Fruit fly (Drosophila melanogaster) whole organism, embryonic: ENCODE measurements around the gene Tnpo-SR.

ENCODE experiments used
- CG10543 ChIP-seq: fragments of 200-800 bp; sonication (Bioruptor generic); optimal IDR thresholded peaks from 3 replicates; lab custom pipeline; 2017; ENCODE audit warnings: missing biosample characterization, mild to moderate bottlenecking, missing genetic modification characterization, moderate library complexity
- CG12155 ChIP-seq: fragments of 200-800 bp; sonication (Bioruptor generic); optimal IDR thresholded peaks from 3 replicates; lab custom pipeline; 2016; ENCODE audit warnings: missing biosample characterization, missing genetic modification characterization
- CG12769 ChIP-seq: fragments of 200-800 bp; sonication (Bioruptor generic); optimal IDR thresholded peaks from 2 replicates; lab custom pipeline; 2019; ENCODE audit warnings: missing biosample characterization, mild to moderate bottlenecking, missing genetic modification characterization, moderate library complexity
- CG13894 ChIP-seq: fragments of 200-800 bp; sonication (Bioruptor generic); optimal IDR thresholded peaks from 3 replicates; lab custom pipeline; 2018; ENCODE audit warnings: missing biosample characterization, mild to moderate bottlenecking, missing genetic modification characterization, moderate library complexity
- CG14710 ChIP-seq: fragments of 200-800 bp; sonication (Bioruptor generic); optimal IDR thresholded peaks from 3 replicates; lab custom pipeline; 2019; ENCODE audit warnings: missing biosample characterization, mild to moderate bottlenecking, missing genetic modification characterization, moderate library complexity
- CG15479 ChIP-seq: fragments of 200-800 bp; sonication (Bioruptor generic); optimal IDR thresholded peaks from 3 replicates; lab custom pipeline; 2019; ENCODE audit warnings: missing biosample characterization, mild to moderate bottlenecking, missing genetic modification characterization, moderate library complexity
- CG17359 ChIP-seq: fragments of 200-800 bp; sonication (Bioruptor generic); optimal IDR thresholded peaks from 3 replicates; lab custom pipeline; 2018; ENCODE audit warnings: missing biosample characterization, mild to moderate bottlenecking, missing genetic modification characterization, moderate library complexity
- CG1792 ChIP-seq: fragments of 200-800 bp; sonication (Bioruptor generic); optimal IDR thresholded peaks from 2 replicates; lab custom pipeline; 2016; ENCODE audit warnings: missing biosample characterization, missing genetic modification characterization
- CG2712 ChIP-seq: fragments of 200-800 bp; optimal IDR thresholded peaks from 3 replicates; lab custom pipeline; 2019; ENCODE audit warnings: missing biosample characterization, mild to moderate bottlenecking, missing genetic modification characterization, moderate library complexity
- CG3163 ChIP-seq: fragments of 200-800 bp; sonication (Bioruptor generic); optimal IDR thresholded peaks from 3 replicates; lab custom pipeline; 2016; ENCODE audit warnings: missing biosample characterization, missing genetic modification characterization
- CG34376 ChIP-seq: fragments of 200-800 bp; sonication (Bioruptor generic); optimal IDR thresholded peaks from 2 replicates; lab custom pipeline; 2018; ENCODE audit warnings: missing biosample characterization, mild to moderate bottlenecking, missing genetic modification characterization
- CG3726 ChIP-seq: fragments of 200-800 bp; sonication (Bioruptor generic); IDR thresholded peaks from 3 replicates; pipeline ENCODE4, ENCODE4 v1.3.6; 2022; ENCODE audit warnings: missing biosample characterization, missing genetic modification characterization
- CG42726 ChIP-seq: fragments of 200-800 bp; sonication (Bioruptor generic); IDR thresholded peaks from 2 replicates; pipeline ENCODE4 v1.3.6; 2022; ENCODE audit warnings: missing biosample characterization, missing genetic modification characterization; ENCODE audit not compliant: partially characterized antibody
- CG5245 ChIP-seq: fragments of 200-800 bp; sonication (Bioruptor generic); optimal IDR thresholded peaks from 3 replicates; lab custom pipeline; 2016; ENCODE audit warnings: missing biosample characterization, missing genetic modification characterization
- CG6272 ChIP-seq: fragments of 200-800 bp; sonication (Bioruptor generic); IDR thresholded peaks from 2 replicates; pipeline ENCODE4 v1.3.6; 2022; ENCODE audit warnings: missing biosample characterization, missing genetic modification characterization
- D19B ChIP-seq: fragments of 200-800 bp; sonication (Bioruptor generic); optimal IDR thresholded peaks from 2 replicates; lab custom pipeline; 2017; ENCODE audit warnings: missing biosample characterization, mild to moderate bottlenecking, missing genetic modification characterization
- Eip74EF ChIP-seq, 2 experiments: fragments of 200-800 bp in 1 of 2; fragments of >200 bp in 1 of 2; sonication (Bioruptor generic) in 1 of 2; optimal IDR thresholded peaks; 2 replicates each; lab custom pipeline; 2017 to 2019; ENCODE audit warnings: missing biosample characterization in 2 of 2, missing genetic modification characterization in 2 of 2, mild to moderate bottlenecking in 1 of 2, moderate library complexity in 1 of 2
- Gug ChIP-seq: fragments of 200-800 bp; sonication (Bioruptor generic); IDR thresholded peaks from 4 replicates; pipeline ENCODE4 v1.3.6; 2022; ENCODE audit warnings: missing biosample characterization, missing genetic modification characterization
- Hmx ChIP-seq: fragments of 200-800 bp; sonication (Bioruptor generic); optimal IDR thresholded peaks from 2 replicates; lab custom pipeline; 2016; ENCODE audit warnings: missing biosample characterization, missing genetic modification characterization
- Hsf ChIP-seq: fragments of 200-800 bp; sonication (Bioruptor generic); optimal IDR thresholded peaks from 3 replicates; lab custom pipeline; 2016; ENCODE audit warnings: missing biosample characterization, missing genetic modification characterization
- Meics ChIP-seq: fragments of 200-800 bp; sonication (Bioruptor generic); optimal IDR thresholded peaks from 2 replicates; lab custom pipeline; 2017; ENCODE audit warnings: missing biosample characterization, mild to moderate bottlenecking, missing genetic modification characterization
- NK7.1 ChIP-seq: fragments of 200-800 bp; sonication (Bioruptor generic); optimal IDR thresholded peaks from 3 replicates; lab custom pipeline; 2016; ENCODE audit warnings: missing biosample characterization, missing genetic modification characterization
- Neu2 ChIP-seq: fragments of 200-800 bp; sonication (Bioruptor generic); optimal IDR thresholded peaks from 3 replicates; lab custom pipeline; 2016; ENCODE audit warnings: missing biosample characterization, missing genetic modification characterization, borderline replicate concordance
- Scr ChIP-seq: fragments of 200-800 bp; sonication (Bioruptor generic); IDR thresholded peaks from 2 replicates; pipeline ENCODE4 v1.3.6; 2022; ENCODE audit warnings: missing biosample characterization, missing genetic modification characterization; ENCODE audit not compliant: partially characterized antibody
- Sin3A ChIP-seq: fragments of >200 bp; optimal IDR thresholded peaks from 2 replicates; lab custom pipeline; 2018
- YL-1 ChIP-seq: fragments of 200-800 bp; sonication (Bioruptor generic); optimal IDR thresholded peaks from 3 replicates; lab custom pipeline; 2017; ENCODE audit warnings: missing biosample characterization, mild to moderate bottlenecking, missing genetic modification characterization
- ap ChIP-seq: fragments of 200-800 bp; sonication (Bioruptor generic); IDR thresholded peaks from 2 replicates; pipeline ENCODE4 v1.3.6; 2022; ENCODE audit warnings: missing biosample characterization, missing genetic modification characterization
- ase ChIP-seq: fragments of 200-800 bp; sonication (Bioruptor generic); IDR thresholded peaks from 3 replicates; pipeline ENCODE4 v1.3.6; 2022; ENCODE audit warnings: missing biosample characterization, missing genetic modification characterization
- az2 ChIP-seq: fragments of 200-800 bp; sonication (Bioruptor generic); optimal IDR thresholded peaks from 3 replicates; lab custom pipeline; 2016; ENCODE audit warnings: missing biosample characterization, missing genetic modification characterization
- chinmo ChIP-seq: fragments of 200-800 bp; sonication (Bioruptor generic); IDR thresholded peaks from 4 replicates; pipeline ENCODE4 v1.3.6; 2022; ENCODE audit warnings: missing biosample characterization, missing genetic modification characterization; ENCODE audit not compliant: partially characterized antibody
- corto ChIP-seq: fragments of 200-800 bp; sonication (Bioruptor generic); optimal IDR thresholded peaks from 2 replicates; lab custom pipeline; 2016; ENCODE audit warnings: missing biosample characterization, mild to moderate bottlenecking, missing genetic modification characterization, moderate library complexity
- crc ChIP-seq: fragments of 200-800 bp; sonication (Bioruptor generic); optimal IDR thresholded peaks from 2 replicates; lab custom pipeline; 2016; ENCODE audit warnings: missing biosample characterization, missing genetic modification characterization
- emc ChIP-seq: fragments of 200-800 bp; sonication (Bioruptor generic); optimal IDR thresholded peaks from 2 replicates; lab custom pipeline; 2016; ENCODE audit warnings: missing biosample characterization, missing genetic modification characterization
- ems ChIP-seq: fragments of 200-800 bp; sonication (Bioruptor generic); optimal IDR thresholded peaks from 3 replicates; lab custom pipeline; 2016; ENCODE audit warnings: missing biosample characterization, missing genetic modification characterization
- ftz-f1 ChIP-seq: fragments of 200-800 bp; sonication (Bioruptor generic); optimal IDR thresholded peaks from 2 replicates; lab custom pipeline; 2016; ENCODE audit warnings: missing biosample characterization, missing genetic modification characterization
- gcm2 ChIP-seq: fragments of 200-800 bp; sonication (Bioruptor generic); optimal IDR thresholded peaks from 2 replicates; lab custom pipeline; 2016; ENCODE audit warnings: missing biosample characterization, missing genetic modification characterization
- gro ChIP-seq: fragments of 200-800 bp; sonication (Bioruptor generic); optimal IDR thresholded peaks from 2 replicates; lab custom pipeline; 2016; ENCODE audit warnings: missing biosample characterization, missing genetic modification characterization
- insv ChIP-seq, 2 experiments: fragments of 200-800 bp; sonication (Bioruptor generic); optimal IDR thresholded peaks; 3 replicates each; lab custom pipeline; 2016 to 2018; ENCODE audit warnings: missing biosample characterization in 2 of 2, missing genetic modification characterization in 2 of 2
- kni ChIP-seq: fragments of 200-800 bp; sonication (Bioruptor generic); optimal IDR thresholded peaks from 3 replicates; lab custom pipeline; 2017; ENCODE audit warnings: mild to moderate bottlenecking, missing biosample characterization, missing genetic modification reagents, missing genetic modification characterization
- lbe ChIP-seq: fragments of 200-800 bp; sonication (Bioruptor generic); optimal IDR thresholded peaks from 2 replicates; lab custom pipeline; 2016; ENCODE audit warnings: missing biosample characterization, mild to moderate bottlenecking, missing genetic modification characterization
- mirr ChIP-seq: fragments of 200-800 bp; sonication (Bioruptor generic); optimal IDR thresholded peaks from 3 replicates; lab custom pipeline; 2018; ENCODE audit warnings: missing biosample characterization, mild to moderate bottlenecking, missing genetic modification characterization
- nmo ChIP-seq: fragments of 200-800 bp; sonication (Bioruptor generic); optimal IDR thresholded peaks from 2 replicates; lab custom pipeline; 2018; ENCODE audit warnings: missing biosample characterization, mild to moderate bottlenecking, missing genetic modification characterization, moderate library complexity
- nom ChIP-seq: fragments of 200-800 bp; sonication (Bioruptor generic); optimal IDR thresholded peaks from 2 replicates; lab custom pipeline; 2017; ENCODE audit warnings: missing biosample characterization, missing genetic modification characterization, mild to moderate bottlenecking, moderate library complexity, missing genetic modification reagents
- pros ChIP-seq: fragments of 200-800 bp; sonication (Bioruptor generic); optimal IDR thresholded peaks from 3 replicates; lab custom pipeline; 2019; ENCODE audit warnings: missing biosample characterization, mild to moderate bottlenecking, missing genetic modification characterization, moderate library complexity
- pzg ChIP-seq: fragments of 200-800 bp; sonication (Bioruptor generic); optimal IDR thresholded peaks from 3 replicates; lab custom pipeline; 2018; ENCODE audit warnings: missing biosample characterization, mild to moderate bottlenecking, missing genetic modification characterization, moderate library complexity
- sd ChIP-seq: fragments of 200-800 bp; sonication (Bioruptor generic); optimal IDR thresholded peaks from 3 replicates; lab custom pipeline; 2018; ENCODE audit warnings: missing biosample characterization, mild to moderate bottlenecking, missing genetic modification characterization, moderate library complexity
- sug ChIP-seq: fragments of 200-800 bp; optimal IDR thresholded peaks from 2 replicates; lab custom pipeline; 2019; ENCODE audit warnings: missing biosample characterization, mild to moderate bottlenecking, missing genetic modification characterization, moderate library complexity
- tup ChIP-seq: fragments of 200-800 bp; sonication (Bioruptor generic); optimal IDR thresholded peaks from 2 replicates; lab custom pipeline; 2016; ENCODE audit warnings: missing biosample characterization, mild to moderate bottlenecking, missing genetic modification characterization, moderate library complexity
- usp ChIP-seq: fragments of >200 bp; optimal IDR thresholded peaks from 2 replicates; lab custom pipeline; 2017; ENCODE audit warnings: missing biosample characterization, missing genetic modification characterization

Tnpo-SR gene

dm6 chr2L:2750337-2751084 is 9.2 kb upstream of the Tnpo-SR start (continued):
- TF ChIP-seq emc (peak; percentile 62), Neu2 (GFP tag; lab: Kevin White, UChicago) (peak; percentile 0), NK7.1 (GFP tag; lab: Kevin White, UChicago) (peak; percentile 73), nmo (peak; percentile 85), az2 (peak; percentile 74), ems (GFP tag; lab: Kevin White, UChicago) (peak; percentile 79), pzg (peak; percentile 22), tup (GFP tag; lab: Kevin White, UChicago) (peak; percentile 70), insv (GFP tag; optimal IDR thresholded peaks at IDR 0.05; lab: Kevin White, UChicago) (peak in 1 of 2 experiments; percentile 29), crc (GFP tag; lab: Kevin White, UChicago) (peak; percentile 83), CG1792 (GFP tag; lab: Kevin White, UChicago) (peak; percentile 75), Scr (GFP tag; lab: Robert Waterston, UW) (no peak), Gug (peak; percentile 88), CG2712 (peak; percentile 87), CG12155 (GFP tag; lab: Kevin White, UChicago) (peak; percentile 74), chinmo (no peak), gcm2 (GFP tag; lab: Kevin White, UChicago) (peak; percentile 76), CG3726 (GFP tag; lab: Robert Waterston, UW) (no peak), Hmx (peak; percentile 16), CG17359 (tag; lab: Kevin White, UChicago) (peak; percentile 84)

DNA sequence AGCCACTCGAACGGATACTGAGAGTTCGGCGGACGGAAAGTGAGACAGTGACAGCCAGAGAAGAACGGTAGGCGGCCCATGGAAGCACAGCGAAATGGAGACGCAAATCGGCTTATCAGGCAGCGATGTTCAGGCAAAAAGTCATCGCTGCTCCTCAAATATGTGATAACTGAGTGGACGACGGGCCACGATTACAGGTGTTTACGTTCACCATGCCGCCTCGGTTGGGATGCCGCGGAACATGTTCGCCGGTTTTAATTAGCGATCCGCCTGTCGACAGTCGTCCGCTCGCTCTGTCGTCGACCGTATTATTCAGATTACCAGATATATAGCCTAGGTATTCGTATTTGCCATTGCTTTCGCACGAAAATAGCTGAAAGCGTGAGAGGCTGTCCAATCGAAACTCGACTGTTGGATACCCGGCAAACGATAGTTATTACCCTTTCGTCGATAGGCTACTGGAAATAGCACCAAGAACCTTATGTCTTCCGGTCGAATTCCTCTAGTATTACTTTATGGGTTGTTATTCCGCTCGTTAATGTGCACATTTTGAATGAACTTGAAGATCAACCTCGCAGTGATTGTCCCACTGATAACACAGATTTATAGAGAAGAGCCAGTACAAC is 8.5 kb upstream of the Tnpo-SR start:
- peak; percentile 82 for TF ChIP-seq sd (tag; lab: Kevin White, UChicago)
- peak; percentile 44 for TF ChIP-seq CG34376
- no peak for TF ChIP-seq YL-1 (GFP tag; lab: Kevin White, UChicago)
- TF ChIP-seq Hsf (GFP tag; lab: Kevin White, UChicago), result no peak
- no peak for TF ChIP-seq ap (GFP tag; lab: Robert Waterston, UW)
- TF ChIP-seq CG5245 (GFP tag; lab: Kevin White, UChicago), result no peak
- no peak for TF ChIP-seq pros (GFP tag; lab: Kevin White, UChicago)
- TF ChIP-seq sug (tag; lab: Kevin White, UChicago), result peak; percentile 81
- TF ChIP-seq CG14710 (tag; lab: Kevin White, UChicago), result no peak
- TF ChIP-seq ase, result no peak
- TF ChIP-seq CG15479, result peak; percentile 70
- TF ChIP-seq gro (GFP tag; lab: Kevin White, UChicago), result peak; percentile 36
- peak; percentile 5 for TF ChIP-seq ftz-f1 (GFP tag; lab: Kevin White, UChicago)
- peak; percentile 73 for TF ChIP-seq mirr (GFP tag; lab: Kevin White, UChicago)
- TF ChIP-seq CG12769 (tag; lab: Kevin White, UChicago), result peak; percentile 82
- no peak for TF ChIP-seq nom
- no peak for TF ChIP-seq kni (GFP tag; lab: Kevin White, UChicago)
- TF ChIP-seq Meics, result no peak
- TF ChIP-seq lbe (GFP tag; lab: Kevin White, UChicago), result peak; percentile 17
- TF ChIP-seq Sin3A, result no peak
- TF ChIP-seq CG3163 (GFP tag; lab: Kevin White, UChicago), result no peak
- peak; percentile 97 for TF ChIP-seq CG13894 (tag; lab: Kevin White, UChicago)
- peak; percentile 94 for TF ChIP-seq D19B (GFP tag; lab: Kevin White, UChicago)
- TF ChIP-seq usp, result no peak
- TF ChIP-seq CG10543 (GFP tag; lab: Kevin White, UChicago), result peak; percentile 89
- TF ChIP-seq Eip74EF (GFP tag; optimal IDR thresholded peaks at IDR 0.05; lab: Kevin White, UChicago), result no peak
- peak; percentile 36 for TF ChIP-seq corto (GFP tag; lab: Kevin White, UChicago)
- no peak for TF ChIP-seq CG6272 (GFP tag; lab: Robert Waterston, UW)
- TF ChIP-seq CG42726, result no peak
